Worm (Caenorhabditis elegans): Measurements from ENCODE around the gene Y17G9B.4.

DNA sequence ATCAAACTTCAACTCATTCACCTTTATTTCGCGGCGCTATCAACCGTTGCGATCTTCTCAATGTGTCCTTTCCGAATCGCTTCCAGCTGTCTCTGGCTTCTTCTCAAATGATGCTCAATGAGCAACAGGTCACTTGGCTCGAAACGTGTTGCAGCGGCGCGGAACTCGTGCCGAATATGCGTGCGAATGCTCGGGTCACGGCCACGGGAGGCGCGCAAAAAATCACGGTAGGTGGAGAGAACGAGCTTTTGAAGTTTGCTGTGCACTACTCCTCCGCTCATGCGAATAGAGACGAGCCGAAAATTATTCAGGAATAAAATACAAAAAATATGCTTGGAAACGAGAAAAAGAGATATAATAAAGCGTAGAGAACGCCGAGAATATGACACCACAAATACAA lies 41.5 kb upstream of the Y17G9B.4 start, which contains the start of gene cif-1:
- no peak for TF ChIP-seq fkh-10 (GFP tag; optimal IDR thresholded peaks at IDR 0.05)
- TF ChIP-seq fkh-4 (tag; optimal IDR thresholded peaks at IDR 0.05; ENCODE audit: borderline replicate concordance), result no peak
- no peak for TF ChIP-seq mdl-1 (tag; optimal IDR thresholded peaks at IDR 0.05)
- no peak for TF ChIP-seq tlp-1 (tag; optimal IDR thresholded peaks at IDR 0.05)
